Fruit fly (Drosophila melanogaster): ENCODE results near the gene beat-VI.

beat-VI gene

DNA sequence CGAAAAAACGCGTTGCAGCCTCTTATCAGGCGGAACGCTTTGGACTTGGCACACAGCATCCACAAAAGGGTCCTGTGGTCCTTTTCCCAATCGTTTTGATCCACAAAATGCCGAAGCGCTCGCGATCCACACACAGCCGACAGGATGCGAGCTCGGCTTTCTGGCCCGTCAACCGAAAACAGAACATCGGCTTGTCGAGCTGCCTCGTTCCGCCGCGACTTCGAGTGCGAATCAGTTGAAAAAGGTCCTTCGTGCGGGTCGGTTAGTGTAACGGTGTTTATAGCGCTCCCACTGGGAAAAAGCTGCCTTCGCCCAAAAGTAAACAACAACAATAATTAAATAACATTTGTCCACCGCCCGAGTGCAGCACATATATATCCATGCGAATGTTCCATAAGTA is at the start of gene beat-VI:
Gene beat-VI, plus strand, starts transcription at position 255 of the 400 bp plus-strand sequence.
- TF ChIP-seq CG8478 (optimal IDR thresholded peaks at IDR 0.05) (no peak), EcR (GFP tag; optimal IDR thresholded peaks at IDR 0.05) (no peak), usp (GFP tag; optimal IDR thresholded peaks at IDR 0.05) (no peak), pan (optimal IDR thresholded peaks at IDR 0.05) (no peak), Dll (optimal IDR thresholded peaks at IDR 0.05) (no peak), psq (optimal IDR thresholded peaks at IDR 0.05) (no peak)

DNA sequence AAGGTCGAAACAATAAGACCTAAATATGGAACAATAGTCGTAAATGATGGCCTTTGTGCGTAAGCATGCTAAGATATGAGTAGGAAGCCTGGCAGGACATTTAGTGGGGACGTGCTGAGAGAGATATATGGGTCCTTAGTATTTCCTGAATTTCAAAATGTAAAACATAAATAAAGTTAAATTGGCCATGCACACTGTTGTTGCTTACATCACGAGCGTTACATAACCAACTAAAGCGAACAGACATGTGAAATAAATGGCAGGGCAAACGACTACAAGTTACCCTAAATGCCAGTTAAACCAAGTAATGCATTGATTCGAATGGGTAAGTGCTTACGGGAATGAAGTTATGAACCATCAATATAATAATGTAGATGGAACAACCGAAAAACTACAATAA is 42.2 kb upstream of the beat-VI start:
- TF ChIP-seq usp (GFP tag; optimal IDR thresholded peaks at IDR 0.05) (no peak), psq (optimal IDR thresholded peaks at IDR 0.05) (no peak), pan (optimal IDR thresholded peaks at IDR 0.05) (no peak), Dll (optimal IDR thresholded peaks at IDR 0.05) (no peak), EcR (GFP tag; optimal IDR thresholded peaks at IDR 0.05) (no peak), CG8478 (optimal IDR thresholded peaks at IDR 0.05) (no peak)

DNA sequence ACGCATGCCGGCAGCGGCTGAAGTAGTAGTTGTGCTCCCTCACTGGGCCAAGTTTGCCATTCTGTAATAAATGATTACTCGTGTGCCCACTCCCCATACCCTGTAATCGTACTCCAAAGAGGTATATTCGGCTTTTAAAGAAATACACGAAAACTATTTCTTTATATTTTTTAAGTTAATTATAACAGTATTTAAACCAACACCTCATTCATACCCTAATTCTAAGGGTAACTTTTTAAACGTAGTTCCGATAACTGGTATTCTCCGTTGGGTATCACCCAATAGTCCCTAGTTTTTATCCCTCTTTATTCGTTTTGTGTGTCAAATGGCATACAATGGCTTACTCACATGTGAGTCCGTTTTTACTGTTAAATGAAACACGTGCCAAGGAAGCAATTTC is 40.4 kb upstream of the beat-VI start:
- no peak for TF ChIP-seq psq (optimal IDR thresholded peaks at IDR 0.05)
- no peak for TF ChIP-seq Dll (optimal IDR thresholded peaks at IDR 0.05)
- no peak for TF ChIP-seq EcR (GFP tag; optimal IDR thresholded peaks at IDR 0.05)
- TF ChIP-seq pan (optimal IDR thresholded peaks at IDR 0.05): no peak
- TF ChIP-seq CG8478 (optimal IDR thresholded peaks at IDR 0.05): no peak
- TF ChIP-seq usp (GFP tag; optimal IDR thresholded peaks at IDR 0.05): no peak

DNA sequence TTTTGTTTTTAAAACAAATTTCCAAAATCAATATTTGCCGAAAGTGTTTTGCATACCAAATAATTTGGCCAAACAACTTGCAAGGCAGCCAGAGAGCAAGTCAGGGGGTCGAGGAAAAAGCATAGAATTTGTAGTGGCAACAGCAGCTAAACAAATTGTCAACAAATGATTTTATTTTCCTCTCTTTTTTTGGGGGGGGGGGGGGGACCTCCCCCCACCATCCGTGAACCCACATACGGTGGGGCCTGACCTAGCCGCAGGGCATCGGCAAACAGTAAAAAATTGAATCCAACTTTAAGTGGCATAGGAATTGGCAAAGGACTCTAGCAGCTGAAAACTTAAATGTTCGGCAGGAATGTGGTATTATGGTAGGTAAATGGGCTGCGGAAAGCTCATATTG is 28.1 kb upstream of the beat-VI start:
- TF ChIP-seq CG8478 (optimal IDR thresholded peaks at IDR 0.05) (no peak), psq (optimal IDR thresholded peaks at IDR 0.05) (no peak), pan (optimal IDR thresholded peaks at IDR 0.05) (no peak), EcR (GFP tag; optimal IDR thresholded peaks at IDR 0.05) (no peak), Dll (optimal IDR thresholded peaks at IDR 0.05) (no peak), usp (GFP tag; optimal IDR thresholded peaks at IDR 0.05) (no peak)

DNA sequence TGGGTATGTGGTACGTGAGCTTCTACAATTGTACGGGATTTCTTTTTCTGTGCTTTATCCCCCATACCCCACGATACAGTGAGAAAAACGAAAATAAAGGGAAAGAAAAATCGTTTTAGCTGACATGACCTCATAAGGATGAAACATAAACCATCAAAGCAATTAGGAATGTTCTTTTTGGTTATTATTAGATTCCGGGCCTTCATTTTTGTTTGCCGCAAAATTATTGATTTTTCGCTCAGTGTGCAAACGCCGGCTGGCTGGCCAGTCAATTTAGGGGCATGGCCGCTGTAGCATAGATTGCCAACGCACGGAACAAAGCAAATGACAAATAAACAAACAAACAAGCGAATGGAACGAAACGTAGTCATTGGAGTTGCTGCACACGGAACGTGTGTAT is 11.6 kb downstream of the beat-VI start:
- no peak for TF ChIP-seq CG8478 (optimal IDR thresholded peaks at IDR 0.05)
- TF ChIP-seq EcR (GFP tag; optimal IDR thresholded peaks at IDR 0.05): no peak
- no peak for TF ChIP-seq Dll (optimal IDR thresholded peaks at IDR 0.05)
- TF ChIP-seq psq (optimal IDR thresholded peaks at IDR 0.05): no peak
- TF ChIP-seq pan (optimal IDR thresholded peaks at IDR 0.05): no peak
- TF ChIP-seq usp (GFP tag; optimal IDR thresholded peaks at IDR 0.05): no peak

DNA sequence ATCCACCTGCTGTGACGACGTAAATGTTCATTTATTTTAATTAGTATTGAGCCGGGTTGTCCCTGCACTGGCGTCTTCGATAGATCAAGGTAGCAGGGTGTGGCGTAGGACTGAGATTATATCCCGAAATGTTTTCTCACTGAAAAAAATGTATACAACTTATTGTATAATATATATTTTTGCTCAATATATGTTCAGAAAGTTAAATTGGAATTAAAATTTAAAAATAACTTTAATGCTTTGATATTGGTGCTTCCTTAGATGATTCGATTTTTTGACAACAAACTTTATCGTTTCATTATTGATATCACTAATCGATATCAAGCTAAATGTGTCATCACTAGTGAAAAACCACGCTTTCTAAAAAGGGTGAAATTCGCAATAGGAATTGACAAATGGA is 66.2 kb downstream of the beat-VI start, which contains the start of gene CG1894:
Gene CG1894, plus strand, starts transcription at position 301 of the 400 bp plus-strand sequence.
- TF ChIP-seq Dll (optimal IDR thresholded peaks at IDR 0.05) (no peak), usp (GFP tag; optimal IDR thresholded peaks at IDR 0.05) (no peak), CG8478 (optimal IDR thresholded peaks at IDR 0.05) (no peak), pan (optimal IDR thresholded peaks at IDR 0.05) (no peak), psq (optimal IDR thresholded peaks at IDR 0.05) (no peak), EcR (GFP tag; optimal IDR thresholded peaks at IDR 0.05) (no peak)

DNA sequence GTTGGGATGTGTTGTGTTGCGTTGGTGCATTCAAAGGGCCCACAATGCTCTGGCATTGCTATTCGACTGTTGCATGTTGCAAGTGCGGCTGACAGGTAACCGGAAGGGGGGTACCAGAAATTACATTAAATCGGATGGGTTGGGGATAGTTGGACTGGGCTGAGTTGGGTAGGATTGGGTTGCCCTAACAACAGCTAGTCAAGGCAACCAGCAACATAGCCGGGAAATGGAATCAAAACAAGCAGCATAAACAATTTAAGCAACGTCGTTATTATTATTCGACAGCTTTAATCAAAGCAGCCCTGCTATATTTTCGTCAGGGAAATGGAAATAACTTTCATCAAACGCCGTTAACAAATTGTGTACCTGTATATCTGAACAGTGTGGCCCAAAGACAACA is 68.6 kb downstream of the beat-VI start, which contains the start of gene Dhc98D:
Gene Dhc98D, plus strand, starts transcription at position 301 of the 400 bp plus-strand sequence.
- TF ChIP-seq CG8478 (optimal IDR thresholded peaks at IDR 0.05) (no peak), psq (optimal IDR thresholded peaks at IDR 0.05) (no peak), EcR (GFP tag; optimal IDR thresholded peaks at IDR 0.05) (no peak), pan (optimal IDR thresholded peaks at IDR 0.05) (no peak)

DNA sequence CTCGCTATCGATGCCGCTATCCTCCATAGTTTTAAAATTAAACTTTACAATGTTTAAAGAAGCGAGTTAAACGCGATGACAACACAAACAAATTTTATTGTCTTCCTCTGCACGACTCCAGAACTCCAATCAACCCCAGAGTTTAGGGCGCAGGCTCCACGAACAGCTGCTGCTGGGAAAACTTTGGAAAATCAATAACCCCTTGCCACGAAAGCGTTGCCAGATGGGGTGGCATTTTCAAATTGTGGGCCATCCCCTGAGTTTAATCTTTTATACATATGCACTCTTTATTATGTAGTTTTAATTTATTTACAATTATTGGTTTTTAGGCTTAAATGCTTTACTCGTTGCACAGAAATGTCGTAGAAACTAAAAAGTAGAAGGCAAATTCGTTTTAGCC is 102.4 kb downstream of the beat-VI start, which contains the start of gene CG31051:
Gene CG31051, minus strand, starts transcription at position 115 of the 400 bp plus-strand sequence.
- no peak for TF ChIP-seq usp (GFP tag; optimal IDR thresholded peaks at IDR 0.05)
- TF ChIP-seq EcR (GFP tag; optimal IDR thresholded peaks at IDR 0.05): no peak
- TF ChIP-seq CG8478 (optimal IDR thresholded peaks at IDR 0.05): no peak
- TF ChIP-seq pan (optimal IDR thresholded peaks at IDR 0.05): no peak
- no peak for TF ChIP-seq Dll (optimal IDR thresholded peaks at IDR 0.05)
- no peak for TF ChIP-seq psq (optimal IDR thresholded peaks at IDR 0.05)
